Fruit fly (Drosophila melanogaster): ENCODE measurements around the gene crp.

DNA sequence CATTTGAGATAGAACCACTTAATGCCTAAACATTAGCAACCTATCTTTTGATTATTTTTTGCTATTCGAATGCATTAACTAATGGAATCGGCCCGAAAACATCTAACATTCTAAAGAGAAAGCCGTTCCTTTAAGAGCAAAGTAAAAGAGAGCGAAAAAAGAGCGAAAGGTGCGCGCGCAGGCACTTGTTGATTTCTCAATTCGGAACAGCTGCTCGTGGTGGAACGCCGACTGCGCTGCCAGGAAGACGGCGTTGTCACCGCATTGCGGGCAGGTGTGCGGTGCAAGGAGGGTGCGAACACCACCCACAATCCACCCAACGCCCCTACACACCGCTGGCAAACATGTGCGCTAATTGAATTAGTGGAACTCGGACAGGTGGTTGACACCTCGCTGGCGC, 52.7 kb downstream of the crp start:
- TF ChIP-seq lola (GFP tag; optimal IDR thresholded peaks at IDR 0.05) (no peak), jim (GFP tag; optimal IDR thresholded peaks at IDR 0.05) (no peak), Abd-B (GFP tag; optimal IDR thresholded peaks at IDR 0.05) (no peak), h (GFP tag; optimal IDR thresholded peaks at IDR 0.05) (no peak), Dfd (GFP tag; optimal IDR thresholded peaks at IDR 0.05) (no peak), Hr78 (GFP tag; optimal IDR thresholded peaks at IDR 0.05) (no peak), CG9705 (GFP tag; optimal IDR thresholded peaks at IDR 0.05) (no peak), pan (optimal IDR thresholded peaks at IDR 0.05) (no peak), br (GFP tag; optimal IDR thresholded peaks at IDR 0.05) (no peak), usp (GFP tag; optimal IDR thresholded peaks at IDR 0.05) (no peak), OdsH (GFP tag; optimal IDR thresholded peaks at IDR 0.05) (no peak), brk (GFP tag; optimal IDR thresholded peaks at IDR 0.05) (no peak), rgr (GFP tag; optimal IDR thresholded peaks at IDR 0.05) (no peak), sv (GFP tag; optimal IDR thresholded peaks at IDR 0.05) (no peak)

All from whole organism, wandering third instar larva.